Worm (Caenorhabditis elegans) whole organism, mixed stage, embryonic: Measurements from ENCODE around the gene F32E10.8.
"Not testable (repeated sequence)": the region's sequence is repeated elsewhere in the genome, so short reads cannot be mapped to it uniquely, and the experiment has no call there.

Source experiments
- M03D4.4 ChIP-seq: sonication (generic microtip); optimal IDR thresholded peaks from 2 replicates; lab custom pipeline; 2017; ENCODE audit warnings: mild to moderate bottlenecking, missing genetic modification characterization, missing compliant biosample characterization
- bed-3 ChIP-seq: fragments of 200-800 bp; sonication (Bioruptor generic); optimal IDR thresholded peaks from 3 replicates; lab custom pipeline; 2018; ENCODE audit warnings: mild to moderate bottlenecking, missing genetic modification characterization, moderate library complexity, missing compliant biosample characterization
- blmp-1 ChIP-seq: fragments of 150-350 bp; optimal IDR thresholded peaks from 2 replicates; lab custom pipeline; 2014; ENCODE audit warnings: missing biosample characterization, missing genetic modification characterization
- ceh-39 ChIP-seq: fragments of 150-350 bp; optimal IDR thresholded peaks from 2 replicates; lab custom pipeline; 2014; ENCODE audit warnings: missing biosample characterization, missing genetic modification characterization
- ceh-43 ChIP-seq: fragments of 200-800 bp; sonication (Bioruptor generic); optimal IDR thresholded peaks from 2 replicates; lab custom pipeline; 2018; ENCODE audit warnings: mild to moderate bottlenecking, missing genetic modification characterization, moderate library complexity, missing compliant biosample characterization
- ceh-83 ChIP-seq: fragments of 200-800 bp; sonication (Bioruptor generic); optimal IDR thresholded peaks from 2 replicates; lab custom pipeline; 2018; ENCODE audit warnings: mild to moderate bottlenecking, missing genetic modification characterization, missing compliant biosample characterization
- ces-1 ChIP-seq: fragments of 150-350 bp; optimal IDR thresholded peaks from 2 replicates; lab custom pipeline; 2014; ENCODE audit warnings: missing biosample characterization, missing genetic modification reagents, missing genetic modification characterization
- cnd-1 ChIP-seq: fragments of 200-800 bp; sonication (Bioruptor generic); optimal IDR thresholded peaks from 2 replicates; lab custom pipeline; 2018; ENCODE audit warnings: mild to moderate bottlenecking, missing genetic modification characterization, missing compliant biosample characterization
- drap-1 ChIP-seq: fragments of 200-800 bp; sonication (Bioruptor generic); optimal IDR thresholded peaks from 3 replicates; lab custom pipeline; 2018; ENCODE audit warnings: mild to moderate bottlenecking, missing genetic modification characterization, missing compliant biosample characterization
- elt-1 ChIP-seq: sonication (generic microtip); optimal IDR thresholded peaks from 2 replicates; lab custom pipeline; 2017; ENCODE audit warnings: missing genetic modification characterization, mild to moderate bottlenecking, missing compliant biosample characterization, antibody characterized with exemption, moderate library complexity, borderline replicate concordance; ENCODE audit not compliant: insufficient read depth
- elt-3 ChIP-seq: fragments of 150-350 bp; optimal IDR thresholded peaks from 2 replicates; lab custom pipeline; 2014; ENCODE audit warnings: missing biosample characterization, missing genetic modification characterization
- flh-1 ChIP-seq: fragments of 200-800 bp; sonication (Bioruptor generic); optimal IDR thresholded peaks from 2 replicates; lab custom pipeline; 2018; ENCODE audit warnings: mild to moderate bottlenecking, missing genetic modification characterization, moderate library complexity, missing compliant biosample characterization
- ham-2 ChIP-seq: fragments of 200-800 bp; sonication (Bioruptor generic); optimal IDR thresholded peaks from 2 replicates; lab custom pipeline; 2018; ENCODE audit warnings: mild to moderate bottlenecking, missing genetic modification characterization, missing compliant biosample characterization
- hlh-1 ChIP-seq: fragments of 150-350 bp; optimal IDR thresholded peaks from 2 replicates; lab custom pipeline; 2014; ENCODE audit warnings: missing biosample characterization, missing genetic modification reagents, missing genetic modification characterization
- lin-13 ChIP-seq: fragments of 150-350 bp; optimal IDR thresholded peaks from 2 replicates; lab custom pipeline; 2014; ENCODE audit warnings: missing biosample characterization, missing genetic modification characterization
- lin-32 ChIP-seq: fragments of 200-800 bp; sonication (Bioruptor generic); optimal IDR thresholded peaks from 2 replicates; lab custom pipeline; 2018; ENCODE audit warnings: mild to moderate bottlenecking, missing genetic modification characterization, missing compliant biosample characterization
- lsy-2 ChIP-seq: fragments of 150-350 bp; optimal IDR thresholded peaks from 2 replicates; lab custom pipeline; 2014; ENCODE audit warnings: missing biosample characterization, missing genetic modification characterization
- mab-5 ChIP-seq: fragments of 150-350 bp; optimal IDR thresholded peaks from 2 replicates; lab custom pipeline; 2014; ENCODE audit warnings: missing biosample characterization, missing genetic modification characterization
- mep-1 ChIP-seq: fragments of 150-350 bp; optimal IDR thresholded peaks from 2 replicates; lab custom pipeline; 2017; ENCODE audit warnings: missing biosample characterization, missing genetic modification reagents, missing genetic modification characterization, inconsistent platforms
- mls-2 ChIP-seq: sonication (generic microtip); optimal IDR thresholded peaks from 2 replicates; lab custom pipeline; 2016; ENCODE audit warnings: mild to moderate bottlenecking, missing genetic modification characterization, moderate library complexity, missing compliant biosample characterization
- nhr-12 ChIP-seq: fragments of 150-350 bp; optimal IDR thresholded peaks from 2 replicates; lab custom pipeline; 2014; ENCODE audit warnings: missing biosample characterization, missing genetic modification characterization
- nhr-2 ChIP-seq: fragments of 150-350 bp; optimal IDR thresholded peaks from 2 replicates; lab custom pipeline; 2014; ENCODE audit warnings: missing biosample characterization, missing genetic modification characterization
- nhr-237 ChIP-seq: fragments of 150-350 bp; optimal IDR thresholded peaks from 2 replicates; lab custom pipeline; 2014; ENCODE audit warnings: missing biosample characterization, missing genetic modification characterization
- nhr-28 ChIP-seq: fragments of 150-350 bp; optimal IDR thresholded peaks from 2 replicates; lab custom pipeline; 2014; ENCODE audit warnings: missing biosample characterization, missing genetic modification characterization
- nhr-76 ChIP-seq: sonication (generic microtip); optimal IDR thresholded peaks from 2 replicates; lab custom pipeline; 2017; ENCODE audit warnings: missing biosample characterization, missing genetic modification characterization
- pha-4 ChIP-seq: fragments of 150-350 bp; optimal IDR thresholded peaks from 2 replicates; lab custom pipeline; 2018; ENCODE audit warnings: missing biosample characterization, missing genetic modification reagents, missing genetic modification characterization
- sem-2 ChIP-seq: fragments of 200-800 bp; sonication (Bioruptor generic); optimal IDR thresholded peaks from 2 replicates; lab custom pipeline; 2018; ENCODE audit warnings: mild to moderate bottlenecking, missing genetic modification characterization, missing compliant biosample characterization
- snpc-4 ChIP-seq: fragments of 150-350 bp; optimal IDR thresholded peaks from 2 replicates; lab custom pipeline; 2014; ENCODE audit warnings: missing biosample characterization, missing genetic modification characterization
- sptf-1 ChIP-seq: sonication (generic microtip); optimal IDR thresholded peaks from 2 replicates; lab custom pipeline; 2017; ENCODE audit warnings: mild to moderate bottlenecking, missing genetic modification characterization, moderate library complexity, missing compliant biosample characterization
- tbx-8 ChIP-seq: fragments of 200-800 bp; sonication (Bioruptor generic); optimal IDR thresholded peaks from 2 replicates; lab custom pipeline; 2018; ENCODE audit warnings: mild to moderate bottlenecking, missing genetic modification characterization, moderate library complexity, missing compliant biosample characterization
- unc-120 ChIP-seq: sonication (generic microtip); optimal IDR thresholded peaks from 2 replicates; lab custom pipeline; 2017; ENCODE audit warnings: missing genetic modification characterization, missing compliant biosample characterization; ENCODE audit not compliant: poor library complexity, severe bottlenecking
- unc-39 ChIP-seq: fragments of 150-350 bp; optimal IDR thresholded peaks from 2 replicates; lab custom pipeline; 2014; ENCODE audit warnings: missing biosample characterization, missing genetic modification characterization
- unc-62 ChIP-seq: fragments of 150-350 bp; optimal IDR thresholded peaks from 2 replicates; lab custom pipeline; 2014; ENCODE audit warnings: missing biosample characterization, missing genetic modification reagents, missing genetic modification characterization
- zip-8 ChIP-seq: fragments of 150-350 bp; optimal IDR thresholded peaks from 2 replicates; lab custom pipeline; 2014; ENCODE audit warnings: missing biosample characterization, missing genetic modification characterization
- ztf-11 ChIP-seq: fragments of 150-350 bp; optimal IDR thresholded peaks from 2 replicates; lab custom pipeline; 2014; ENCODE audit warnings: missing biosample characterization, missing genetic modification characterization

Gene F32E10.8

DNA sequence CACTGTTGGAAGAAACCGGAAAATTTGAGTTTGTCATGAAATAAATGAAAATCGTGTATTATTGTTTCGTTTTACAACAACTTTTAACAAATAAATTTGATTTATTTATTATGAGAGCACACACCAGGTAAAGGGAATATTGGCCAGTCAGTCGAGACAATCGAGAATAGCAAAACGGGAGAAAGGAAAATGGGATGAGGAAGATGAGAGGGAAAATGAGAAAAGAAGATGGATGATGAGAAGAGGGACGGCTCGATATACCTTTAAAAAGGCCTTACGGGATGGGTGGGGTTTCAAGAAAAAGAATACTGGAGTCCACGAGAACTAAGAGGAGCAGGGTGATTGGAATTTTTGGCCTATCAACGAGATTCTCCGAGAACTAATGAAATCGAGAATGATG is 8.8 kb upstream of the F32E10.8 start:
- TF ChIP-seq lin-32 (GFP tag; lab: Kevin White, UChicago) = no peak
- no peak for TF ChIP-seq pha-4 (tag; lab: Kevin White, UChicago)
- no peak for TF ChIP-seq flh-1
- TF ChIP-seq elt-3 (tag; lab: Kevin White, UChicago) = no peak
- no peak for TF ChIP-seq lin-13 (tag; lab: Kevin White, UChicago)
- no peak for TF ChIP-seq unc-39 (tag; lab: Kevin White, UChicago)
- TF ChIP-seq nhr-237 (tag; lab: Kevin White, UChicago) = no peak
- TF ChIP-seq M03D4.4 (tag; lab: Kevin White, UChicago) = no peak

DNA sequence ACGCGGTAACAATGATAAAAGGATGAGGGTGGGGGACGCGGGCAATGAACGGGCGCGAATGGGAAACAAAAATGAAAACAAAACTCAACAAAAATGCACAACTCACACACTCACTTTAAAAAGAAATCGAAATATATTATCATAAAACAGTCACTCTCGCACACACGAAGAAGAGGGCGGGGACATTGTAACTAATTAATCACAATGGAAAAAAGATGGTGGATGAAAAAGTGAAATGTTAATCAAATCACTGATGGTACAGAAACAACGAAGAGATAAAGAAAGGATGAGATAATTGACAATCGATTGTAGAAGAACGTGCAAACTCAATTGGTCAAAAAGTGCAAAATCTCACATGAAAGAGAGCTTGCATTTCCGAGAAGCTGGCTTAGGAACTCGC is 8.2 kb upstream of the F32E10.8 start:
- TF ChIP-seq ham-2 (GFP tag; lab: Kevin White, UChicago) (no peak), nhr-76 (tag; lab: Kevin White, UChicago) (no peak)
- TF ChIP-seq, all 35 proteins: peak for 0

DNA sequence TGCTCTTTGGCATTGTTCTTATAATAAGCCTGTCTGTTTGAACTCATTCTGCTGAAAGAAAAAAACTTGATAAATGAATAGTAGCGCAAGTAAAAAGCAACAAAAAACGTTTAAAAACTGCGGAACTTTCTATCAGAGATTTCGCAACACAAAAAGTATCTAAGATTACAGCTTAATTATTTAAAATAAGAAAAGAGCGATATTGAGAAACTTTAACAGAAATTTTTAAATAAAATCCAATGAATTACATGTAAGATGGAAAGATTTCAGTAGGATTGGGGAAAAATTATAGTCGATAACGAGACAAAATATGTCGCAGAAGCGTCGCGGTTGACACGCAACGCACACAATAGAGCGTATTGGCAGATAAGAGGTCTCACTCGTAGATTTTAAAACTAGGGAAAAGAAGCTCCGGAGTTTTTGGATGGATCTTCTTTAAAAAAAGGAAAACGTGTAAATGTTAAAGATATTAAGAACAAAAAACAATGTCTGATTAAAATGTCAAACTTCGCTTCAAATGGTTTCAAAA is 5.7 kb upstream of the F32E10.8 start, which contains the start of gene ima-3:
TSS of gene ima-3 (minus strand) at position 51 of the 529 bp plus-strand sequence.
- peak; percentile 61 for TF ChIP-seq mep-1 (tag; lab: Kevin White, UChicago)
- peak; percentile 52 for TF ChIP-seq nhr-237 (tag; lab: Kevin White, UChicago)
- TF ChIP-seq lsy-2 = peak; percentile 35
- peak; percentile 45 for TF ChIP-seq ces-1 (GFP tag; lab: Kevin White, UChicago)
- TF ChIP-seq ceh-39 (tag; lab: Kevin White, UChicago) = peak; percentile 88
- no peak for TF ChIP-seq nhr-76 (tag; lab: Kevin White, UChicago)

DNA sequence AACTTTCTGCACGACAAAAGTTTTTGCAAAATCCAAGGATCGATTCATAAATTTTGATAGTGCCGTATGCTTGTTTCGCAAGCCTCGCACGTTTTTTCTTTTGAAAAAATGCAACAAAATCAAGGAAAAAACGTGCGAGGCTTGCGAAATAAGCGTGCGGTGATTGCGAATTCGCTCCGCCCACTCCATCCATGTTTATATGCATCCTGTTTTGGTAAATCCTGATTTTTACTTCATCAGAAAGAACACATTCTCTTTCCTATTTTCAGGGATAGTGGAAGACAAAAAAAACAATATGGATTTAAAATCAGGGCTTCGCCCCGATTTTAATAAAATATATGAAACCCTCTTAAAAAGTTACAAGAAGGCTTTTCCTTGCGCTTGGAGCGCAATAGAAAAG is 3.6 kb upstream of the F32E10.8 start, which contains the start of gene F32E10.9:
TSS of gene F32E10.9 (minus strand) at position 101 of the 400 bp plus-strand sequence.
- not testable (repeated sequence) for TF ChIP-seq mab-5 (tag; lab: Kevin White, UChicago); sem-2 (GFP tag; lab: Kevin White, UChicago); snpc-4 (tag; lab: Kevin White, UChicago)
- TF ChIP-seq, all 35 proteins: peak for 0; not testable (repeated sequence) for 35

DNA sequence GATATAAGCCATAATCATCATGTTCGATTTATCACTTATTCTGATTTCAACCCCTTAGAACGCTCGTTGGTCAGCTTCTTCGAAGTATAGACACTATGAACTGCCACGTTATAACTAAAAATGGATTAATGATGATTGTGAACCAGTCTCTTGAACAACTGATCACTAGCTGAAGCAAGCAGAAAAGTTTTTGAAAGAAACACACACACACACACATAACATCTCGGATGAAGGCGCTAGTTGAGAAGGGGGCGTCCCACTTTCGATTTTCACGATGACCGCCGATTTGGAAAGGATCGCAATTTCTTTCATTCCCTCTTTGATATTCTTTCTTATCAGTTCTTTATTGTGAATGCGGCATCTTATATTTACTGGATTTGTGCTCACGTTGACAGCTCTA is 1.2 kb downstream of the F32E10.8 start, which contains the start of gene clec-180:
TSS of gene clec-180 (plus strand) at position 301 of the 400 bp plus-strand sequence.
- no peak for TF ChIP-seq nhr-2 (tag; lab: Kevin White, UChicago)
- TF ChIP-seq ztf-11 (tag; lab: Kevin White, UChicago) = no peak
- no peak for TF ChIP-seq blmp-1 (tag; lab: Kevin White, UChicago)
- TF ChIP-seq unc-62 (GFP tag; lab: Kevin White, UChicago) = no peak
- no peak for TF ChIP-seq drap-1
- no peak for TF ChIP-seq ceh-43 (GFP tag; lab: Kevin White, UChicago)
- TF ChIP-seq zip-8 (tag; lab: Kevin White, UChicago) = no peak
- no peak for TF ChIP-seq sptf-1 (tag; lab: Kevin White, UChicago)
- TF ChIP-seq nhr-76 (tag; lab: Kevin White, UChicago) = no peak

DNA sequence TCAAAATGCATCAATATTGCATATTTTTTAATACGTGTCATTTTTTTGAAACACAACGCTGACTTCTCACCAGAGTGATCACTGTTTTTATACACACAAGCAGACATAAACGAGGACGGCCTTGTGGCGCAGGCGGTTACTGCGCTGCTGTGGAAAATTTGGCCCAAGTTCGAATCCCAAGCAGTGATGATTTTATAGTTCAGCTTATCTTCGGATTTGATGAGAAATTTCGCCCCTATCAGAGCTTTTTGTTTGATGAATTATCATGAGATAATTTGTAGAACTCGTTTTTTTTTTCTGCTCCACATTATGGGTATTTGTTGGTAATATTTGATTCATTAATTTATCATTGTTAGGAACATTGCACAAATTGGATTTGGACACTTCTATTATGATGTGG is 6.5 kb downstream of the F32E10.8 start:
- peak; percentile 64 for TF ChIP-seq lin-13 (tag; lab: Kevin White, UChicago)
- peak; percentile 98 for TF ChIP-seq sptf-1 (tag; lab: Kevin White, UChicago)
- peak; percentile 98 for TF ChIP-seq drap-1
- peak; percentile 94 for TF ChIP-seq lin-32 (GFP tag; lab: Kevin White, UChicago)
- TF ChIP-seq nhr-12 (tag; lab: Kevin White, UChicago) = no peak
- peak; percentile 93 for TF ChIP-seq bed-3 (GFP tag; lab: Kevin White, UChicago)
- TF ChIP-seq flh-1 = peak; percentile 84
- TF ChIP-seq mep-1 (tag; lab: Kevin White, UChicago) = peak; percentile 88
- peak; percentile 88 for TF ChIP-seq sem-2 (GFP tag; lab: Kevin White, UChicago)
- peak; percentile 8 for TF ChIP-seq blmp-1 (tag; lab: Kevin White, UChicago)
- TF ChIP-seq tbx-8 (GFP tag; lab: Kevin White, UChicago) = peak; percentile 88
- peak; percentile 98 for TF ChIP-seq ceh-83
- no peak for TF ChIP-seq nhr-2 (tag; lab: Kevin White, UChicago)
- TF ChIP-seq ceh-39 (tag; lab: Kevin White, UChicago) = no peak
- peak; percentile 97 for TF ChIP-seq M03D4.4 (tag; lab: Kevin White, UChicago)
- TF ChIP-seq mab-5 (tag; lab: Kevin White, UChicago) = no peak
- peak; percentile 96 for TF ChIP-seq unc-120
- peak; percentile 98 for TF ChIP-seq ham-2 (GFP tag; lab: Kevin White, UChicago)
- TF ChIP-seq hlh-1 = peak; percentile 7
- peak; percentile 98 for TF ChIP-seq mls-2 (tag; lab: Kevin White, UChicago)
- peak; percentile 94 for TF ChIP-seq ceh-43 (GFP tag; lab: Kevin White, UChicago)
- TF ChIP-seq nhr-76 (tag; lab: Kevin White, UChicago) = peak; percentile 10
- no peak for TF ChIP-seq zip-8 (tag; lab: Kevin White, UChicago)
- TF ChIP-seq lsy-2 = peak; percentile 57
- TF ChIP-seq elt-1 (tag; lab: Kevin White, UChicago) = peak; percentile 41
- TF ChIP-seq snpc-4 (tag; lab: Kevin White, UChicago) = no peak
- peak; percentile 85 for TF ChIP-seq elt-3 (tag; lab: Kevin White, UChicago)
- TF ChIP-seq cnd-1 = peak; percentile 95
- TF ChIP-seq nhr-237 (tag; lab: Kevin White, UChicago) = peak; percentile 76
- peak; percentile 41 for TF ChIP-seq pha-4 (tag; lab: Kevin White, UChicago)
- TF ChIP-seq ces-1 (GFP tag; lab: Kevin White, UChicago) = no peak
- TF ChIP-seq nhr-28 (tag; lab: Kevin White, UChicago) = peak; percentile 82
- peak; percentile 57 for TF ChIP-seq ztf-11 (tag; lab: Kevin White, UChicago)
